Fruit fly (Drosophila melanogaster): Measurements from ENCODE around the gene CG11134.

The CG11134 gene

dm6 chrX:13752543-13753046 is 14.9 kb downstream of the CG11134 start (continued):
- no peak for TF ChIP-seq CG17361 (GFP tag; IDR thresholded peaks at IDR 0.05)
- TF ChIP-seq CG14965 (GFP tag; optimal IDR thresholded peaks at IDR 0.05; ENCODE audit: borderline replicate concordance), result no peak
- no peak for TF ChIP-seq pum (GFP tag; optimal IDR thresholded peaks at IDR 0.05)
- no peak for TF ChIP-seq Doc2 (GFP tag; IDR thresholded peaks at IDR 0.05)
- no peak for TF ChIP-seq hkb (optimal IDR thresholded peaks at IDR 0.05)
- TF ChIP-seq hkb (GFP tag; IDR thresholded peaks at IDR 0.05), result 0 out of 2 replicates have a peak, but pooled peaks have one; percentile 11
- TF ChIP-seq gt (GFP tag; IDR thresholded peaks at IDR 0.05), result no peak
- TF ChIP-seq CG16863 (GFP tag; optimal IDR thresholded peaks at IDR 0.05), result no peak
- peak; percentile 38 for TF ChIP-seq Meics (GFP tag; optimal IDR thresholded peaks at IDR 0.05)
- TF ChIP-seq CG6654 (GFP tag; optimal IDR thresholded peaks at IDR 0.05), result no peak
- no peak for TF ChIP-seq CG18476 (GFP tag; optimal IDR thresholded peaks at IDR 0.05)
- TF ChIP-seq aop (GFP tag; IDR thresholded peaks at IDR 0.05), result no peak
- no peak for TF ChIP-seq CG12744 (GFP tag; optimal IDR thresholded peaks at IDR 0.05)
- peak; percentile 74 for TF ChIP-seq ERR (GFP tag; optimal IDR thresholded peaks at IDR 0.05)
- no peak for TF ChIP-seq vfl (GFP tag; optimal IDR thresholded peaks at IDR 0.05)
- TF ChIP-seq CG14667 (GFP tag; IDR thresholded peaks at IDR 0.05), result no peak
- no peak for TF ChIP-seq CG4282 (GFP tag; optimal IDR thresholded peaks at IDR 0.05)
- no peak for TF ChIP-seq Oli (tag; optimal IDR thresholded peaks at IDR 0.05)
- peak; percentile 4 for TF ChIP-seq CG13894 (tag; optimal IDR thresholded peaks at IDR 0.05)
- TF ChIP-seq Taf1 (GFP tag; IDR thresholded peaks at IDR 0.05), result no peak
- TF ChIP-seq HLH54F (GFP tag; optimal IDR thresholded peaks at IDR 0.05), result no peak
- no peak for TF ChIP-seq CG10543 (GFP tag; optimal IDR thresholded peaks at IDR 0.05)
- TF ChIP-seq CG12155 (GFP tag; optimal IDR thresholded peaks at IDR 0.05), result no peak
- TF ChIP-seq amos (GFP tag; IDR thresholded peaks at IDR 0.05; ENCODE audit: partially characterized antibody), result no peak
- TF ChIP-seq CG8359 (GFP tag; optimal IDR thresholded peaks at IDR 0.05; ENCODE audit: borderline replicate concordance), result no peak
- TF ChIP-seq sr (GFP tag; IDR thresholded peaks at IDR 0.05), result no peak
- TF ChIP-seq BtbVII (GFP tag; optimal IDR thresholded peaks at IDR 0.05), result peak; percentile 32
- no peak for TF ChIP-seq cato (GFP tag; optimal IDR thresholded peaks at IDR 0.05; ENCODE audit: borderline replicate concordance)
- no peak for TF ChIP-seq croc (GFP tag; conservative IDR thresholded peaks at IDR 0.05)
- TF ChIP-seq Dfd (GFP tag; optimal IDR thresholded peaks at IDR 0.05), result no peak
- no peak for TF ChIP-seq Max (GFP tag; optimal IDR thresholded peaks at IDR 0.05)
- TF ChIP-seq Hr51 (GFP tag; optimal IDR thresholded peaks at IDR 0.05), result peak in 1 of 2 experiments; percentile 0
- TF ChIP-seq CG18619 (GFP tag; optimal IDR thresholded peaks at IDR 0.05), result peak; percentile 6
- TF ChIP-seq kay (GFP tag; optimal IDR thresholded peaks at IDR 0.05), result no peak
- TF ChIP-seq Oaz (GFP tag; IDR thresholded peaks at IDR 0.05), result no peak
- TF ChIP-seq yki (optimal IDR thresholded peaks at IDR 0.05), result no peak
- TF ChIP-seq Trl (optimal IDR thresholded peaks at IDR 0.05), result no peak
- no peak for TF ChIP-seq Trl (GFP tag; optimal IDR thresholded peaks at IDR 0.05)
- TF ChIP-seq HLH4C (GFP tag; IDR thresholded peaks at IDR 0.05; ENCODE audit: partially characterized antibody), result no peak
- TF ChIP-seq CG14441 (GFP tag; IDR thresholded peaks at IDR 0.05), result no peak
- TF ChIP-seq CG9727 (GFP tag; optimal IDR thresholded peaks at IDR 0.05), result no peak
- TF ChIP-seq CG2202 (tag; optimal IDR thresholded peaks at IDR 0.05), result no peak
- TF ChIP-seq CG6813 (GFP tag; optimal IDR thresholded peaks at IDR 0.05), result no peak
- no peak for TF ChIP-seq Xrp1 (GFP tag; IDR thresholded peaks at IDR 0.05)
- no peak for TF ChIP-seq lola (GFP tag; optimal IDR thresholded peaks at IDR 0.05)
- TF ChIP-seq mirr (GFP tag; optimal IDR thresholded peaks at IDR 0.05), result no peak
- TF ChIP-seq Bteb2 (GFP tag; optimal IDR thresholded peaks at IDR 0.05), result no peak
- no peak for TF ChIP-seq B-H2 (GFP tag; optimal IDR thresholded peaks at IDR 0.05)
- TF ChIP-seq Gsc (GFP tag; IDR thresholded peaks at IDR 0.05), result no peak
- no peak for TF ChIP-seq CG10431 (GFP tag; optimal IDR thresholded peaks at IDR 0.05)
- 0 out of 3 replicates have a peak, but pooled peaks have one; percentile 18 for TF ChIP-seq row (GFP tag; IDR thresholded peaks at IDR 0.05)
- no peak for TF ChIP-seq Atf-2 (GFP tag; optimal IDR thresholded peaks at IDR 0.05)

Data from whole organism, embryonic.